Worm (Caenorhabditis elegans) whole organism, mixed stage, embryonic: ENCODE measurements around the gene lips-8.
A peak's percentile ranks its signal among the peaks of the same experiment; 100 is the strongest.

Experiments used
- M03D4.4 ChIP-seq: sonication (generic microtip); optimal IDR thresholded peaks from 2 replicates; lab custom pipeline; 2017; ENCODE audit warnings: mild to moderate bottlenecking, missing genetic modification characterization, missing compliant biosample characterization
- bed-3 ChIP-seq: fragments of 200-800 bp; sonication (Bioruptor generic); optimal IDR thresholded peaks from 3 replicates; lab custom pipeline; 2018; ENCODE audit warnings: mild to moderate bottlenecking, missing genetic modification characterization, moderate library complexity, missing compliant biosample characterization
- blmp-1 ChIP-seq: fragments of 150-350 bp; optimal IDR thresholded peaks from 2 replicates; lab custom pipeline; 2014; ENCODE audit warnings: missing biosample characterization, missing genetic modification characterization
- ceh-39 ChIP-seq: fragments of 150-350 bp; optimal IDR thresholded peaks from 2 replicates; lab custom pipeline; 2014; ENCODE audit warnings: missing biosample characterization, missing genetic modification characterization
- ceh-43 ChIP-seq: fragments of 200-800 bp; sonication (Bioruptor generic); optimal IDR thresholded peaks from 2 replicates; lab custom pipeline; 2018; ENCODE audit warnings: mild to moderate bottlenecking, missing genetic modification characterization, moderate library complexity, missing compliant biosample characterization
- ces-1 ChIP-seq: fragments of 150-350 bp; optimal IDR thresholded peaks from 2 replicates; lab custom pipeline; 2014; ENCODE audit warnings: missing biosample characterization, missing genetic modification reagents, missing genetic modification characterization
- cnd-1 ChIP-seq: fragments of 200-800 bp; sonication (Bioruptor generic); optimal IDR thresholded peaks from 2 replicates; lab custom pipeline; 2018; ENCODE audit warnings: mild to moderate bottlenecking, missing genetic modification characterization, missing compliant biosample characterization
- drap-1 ChIP-seq: fragments of 200-800 bp; sonication (Bioruptor generic); optimal IDR thresholded peaks from 3 replicates; lab custom pipeline; 2018; ENCODE audit warnings: mild to moderate bottlenecking, missing genetic modification characterization, missing compliant biosample characterization
- elt-1 ChIP-seq: sonication (generic microtip); optimal IDR thresholded peaks from 2 replicates; lab custom pipeline; 2017; ENCODE audit warnings: missing genetic modification characterization, mild to moderate bottlenecking, missing compliant biosample characterization, antibody characterized with exemption, moderate library complexity, borderline replicate concordance; ENCODE audit not compliant: insufficient read depth
- elt-3 ChIP-seq: fragments of 150-350 bp; optimal IDR thresholded peaks from 2 replicates; lab custom pipeline; 2014; ENCODE audit warnings: missing biosample characterization, missing genetic modification characterization
- flh-1 ChIP-seq: fragments of 200-800 bp; sonication (Bioruptor generic); optimal IDR thresholded peaks from 2 replicates; lab custom pipeline; 2018; ENCODE audit warnings: mild to moderate bottlenecking, missing genetic modification characterization, moderate library complexity, missing compliant biosample characterization
- ham-2 ChIP-seq: fragments of 200-800 bp; sonication (Bioruptor generic); optimal IDR thresholded peaks from 2 replicates; lab custom pipeline; 2018; ENCODE audit warnings: mild to moderate bottlenecking, missing genetic modification characterization, missing compliant biosample characterization
- lin-13 ChIP-seq: fragments of 150-350 bp; optimal IDR thresholded peaks from 2 replicates; lab custom pipeline; 2014; ENCODE audit warnings: missing biosample characterization, missing genetic modification characterization
- lin-32 ChIP-seq: fragments of 200-800 bp; sonication (Bioruptor generic); optimal IDR thresholded peaks from 2 replicates; lab custom pipeline; 2018; ENCODE audit warnings: mild to moderate bottlenecking, missing genetic modification characterization, missing compliant biosample characterization
- lsy-2 ChIP-seq: fragments of 150-350 bp; optimal IDR thresholded peaks from 2 replicates; lab custom pipeline; 2014; ENCODE audit warnings: missing biosample characterization, missing genetic modification characterization
- mab-5 ChIP-seq: fragments of 150-350 bp; optimal IDR thresholded peaks from 2 replicates; lab custom pipeline; 2014; ENCODE audit warnings: missing biosample characterization, missing genetic modification characterization
- mep-1 ChIP-seq: fragments of 150-350 bp; optimal IDR thresholded peaks from 2 replicates; lab custom pipeline; 2017; ENCODE audit warnings: missing biosample characterization, missing genetic modification reagents, missing genetic modification characterization, inconsistent platforms
- nhr-12 ChIP-seq: fragments of 150-350 bp; optimal IDR thresholded peaks from 2 replicates; lab custom pipeline; 2014; ENCODE audit warnings: missing biosample characterization, missing genetic modification characterization
- nhr-2 ChIP-seq: fragments of 150-350 bp; optimal IDR thresholded peaks from 2 replicates; lab custom pipeline; 2014; ENCODE audit warnings: missing biosample characterization, missing genetic modification characterization
- nhr-28 ChIP-seq: fragments of 150-350 bp; optimal IDR thresholded peaks from 2 replicates; lab custom pipeline; 2014; ENCODE audit warnings: missing biosample characterization, missing genetic modification characterization
- nhr-76 ChIP-seq: sonication (generic microtip); optimal IDR thresholded peaks from 2 replicates; lab custom pipeline; 2017; ENCODE audit warnings: missing biosample characterization, missing genetic modification characterization
- pha-4 ChIP-seq: fragments of 150-350 bp; optimal IDR thresholded peaks from 2 replicates; lab custom pipeline; 2018; ENCODE audit warnings: missing biosample characterization, missing genetic modification reagents, missing genetic modification characterization
- sem-2 ChIP-seq: fragments of 200-800 bp; sonication (Bioruptor generic); optimal IDR thresholded peaks from 2 replicates; lab custom pipeline; 2018; ENCODE audit warnings: mild to moderate bottlenecking, missing genetic modification characterization, missing compliant biosample characterization
- snpc-4 ChIP-seq: fragments of 150-350 bp; optimal IDR thresholded peaks from 2 replicates; lab custom pipeline; 2014; ENCODE audit warnings: missing biosample characterization, missing genetic modification characterization
- sptf-1 ChIP-seq: sonication (generic microtip); optimal IDR thresholded peaks from 2 replicates; lab custom pipeline; 2017; ENCODE audit warnings: mild to moderate bottlenecking, missing genetic modification characterization, moderate library complexity, missing compliant biosample characterization
- tbx-8 ChIP-seq: fragments of 200-800 bp; sonication (Bioruptor generic); optimal IDR thresholded peaks from 2 replicates; lab custom pipeline; 2018; ENCODE audit warnings: mild to moderate bottlenecking, missing genetic modification characterization, moderate library complexity, missing compliant biosample characterization
- unc-120 ChIP-seq: sonication (generic microtip); optimal IDR thresholded peaks from 2 replicates; lab custom pipeline; 2017; ENCODE audit warnings: missing genetic modification characterization, missing compliant biosample characterization; ENCODE audit not compliant: poor library complexity, severe bottlenecking
- unc-39 ChIP-seq: fragments of 150-350 bp; optimal IDR thresholded peaks from 2 replicates; lab custom pipeline; 2014; ENCODE audit warnings: missing biosample characterization, missing genetic modification characterization
- unc-62 ChIP-seq: fragments of 150-350 bp; optimal IDR thresholded peaks from 2 replicates; lab custom pipeline; 2014; ENCODE audit warnings: missing biosample characterization, missing genetic modification reagents, missing genetic modification characterization
- zip-8 ChIP-seq: fragments of 150-350 bp; optimal IDR thresholded peaks from 2 replicates; lab custom pipeline; 2014; ENCODE audit warnings: missing biosample characterization, missing genetic modification characterization
- ztf-11 ChIP-seq: fragments of 150-350 bp; optimal IDR thresholded peaks from 2 replicates; lab custom pipeline; 2014; ENCODE audit warnings: missing biosample characterization, missing genetic modification characterization

lips-8 gene

ce11 chrX:14900487-14900886 lies 2.2 kb downstream of the lips-8 start:
- TF ChIP-seq elt-3 (tag; lab: Kevin White, UChicago), result peak; percentile 59
- TF ChIP-seq sem-2 (GFP tag; lab: Kevin White, UChicago), result no peak
- TF ChIP-seq, all 35 proteins: peak for 1

- TF ChIP-seq ztf-11 (tag; lab: Kevin White, UChicago), result no peak
- no peak for TF ChIP-seq lsy-2 (tag; lab: Kevin White, UChicago)
- TF ChIP-seq lin-13 (tag; lab: Kevin White, UChicago), result no peak
- TF ChIP-seq cnd-1 (tag; lab: Kevin White, UChicago), result no peak
- TF ChIP-seq lin-32, result no peak
- no peak for TF ChIP-seq ces-1 (GFP tag; lab: Kevin White, UChicago)
- TF ChIP-seq ham-2 (GFP tag; lab: Kevin White, UChicago), result no peak
- TF ChIP-seq unc-39 (tag; lab: Kevin White, UChicago), result no peak
- TF ChIP-seq elt-1, result no peak
- TF ChIP-seq ceh-39 (tag; lab: Kevin White, UChicago), result no peak
- no peak for TF ChIP-seq unc-62 (GFP tag; lab: Kevin White, UChicago)
- no peak for TF ChIP-seq sem-2 (GFP tag; lab: Kevin White, UChicago)
- TF ChIP-seq nhr-76 (tag; lab: Kevin White, UChicago), result no peak
- no peak for TF ChIP-seq nhr-2 (tag; lab: Kevin White, UChicago)
- TF ChIP-seq tbx-8 (GFP tag; lab: Kevin White, UChicago), result no peak
- TF ChIP-seq elt-3 (tag; lab: Kevin White, UChicago), result no peak
- no peak for TF ChIP-seq zip-8
- TF ChIP-seq flh-1, result no peak
- TF ChIP-seq, all 35 proteins: peak for 0
Measured at ce11 chrX:14903424-14903823, 5.1 kb downstream of the lips-8 start.

ce11 chrX:14905161-14905560 lies 6.9 kb downstream of the lips-8 start, which contains the start of gene hex-5:
TSS of gene hex-5 (minus strand) at chrX:14905261.
- TF ChIP-seq mab-5 (tag; lab: Kevin White, UChicago) (no peak), blmp-1 (no peak), flh-1 (no peak), zip-8 (no peak), ceh-43 (GFP tag; lab: Kevin White, UChicago) (no peak), nhr-2 (tag; lab: Kevin White, UChicago) (no peak), pha-4 (no peak)

- TF ChIP-seq elt-3 (tag; lab: Kevin White, UChicago) (no peak), unc-62 (GFP tag; lab: Kevin White, UChicago) (no peak), ham-2 (GFP tag; lab: Kevin White, UChicago) (no peak), M03D4.4 (no peak), zip-8 (no peak), sptf-1 (tag; lab: Kevin White, UChicago) (no peak), lsy-2 (tag; lab: Kevin White, UChicago) (no peak), nhr-28 (tag; lab: Kevin White, UChicago) (no peak), lin-32 (no peak), nhr-12 (tag; lab: Kevin White, UChicago) (no peak), sem-2 (GFP tag; lab: Kevin White, UChicago) (no peak)
Measured at ce11 chrX:14907257-14907801, 9.0 kb downstream of the lips-8 start.

- TF ChIP-seq pha-4, result no peak
- TF ChIP-seq ztf-11 (tag; lab: Kevin White, UChicago), result no peak
- TF ChIP-seq mab-5 (tag; lab: Kevin White, UChicago), result no peak
- TF ChIP-seq, all 35 proteins: peak for 0
Measured at ce11 chrX:14910689-14911088, 12.4 kb downstream of the lips-8 start.

ce11 chrX:14916767-14917166 lies 18.5 kb downstream of the lips-8 start:
- no peak for TF ChIP-seq nhr-12 (tag; lab: Kevin White, UChicago)
- TF ChIP-seq blmp-1, result no peak
- TF ChIP-seq lsy-2 (tag; lab: Kevin White, UChicago), result no peak
- no peak for TF ChIP-seq pha-4
- no peak for TF ChIP-seq drap-1
- no peak for TF ChIP-seq tbx-8 (GFP tag; lab: Kevin White, UChicago)
- no peak for TF ChIP-seq bed-3 (GFP tag; lab: Kevin White, UChicago)
- TF ChIP-seq lin-32, result no peak
- no peak for TF ChIP-seq cnd-1 (tag; lab: Kevin White, UChicago)
- no peak for TF ChIP-seq mep-1 (tag; lab: Kevin White, UChicago)
- no peak for TF ChIP-seq unc-120 (tag; lab: Kevin White, UChicago)
- TF ChIP-seq ceh-39 (tag; lab: Kevin White, UChicago), result no peak
- TF ChIP-seq unc-39 (tag; lab: Kevin White, UChicago), result no peak
- TF ChIP-seq snpc-4 (tag; lab: Kevin White, UChicago), result no peak
- no peak for TF ChIP-seq ham-2 (GFP tag; lab: Kevin White, UChicago)
